Worm (Caenorhabditis elegans) whole organism, late embryonic: ENCODE measurements around the gene sel-1.

Source experiments
- C08G9.2 ChIP-seq: sonication (generic microtip); optimal IDR thresholded peaks from 2 replicates; lab custom pipeline; 2016; ENCODE audit warnings: mild to moderate bottlenecking, missing genetic modification characterization, moderate library complexity, missing compliant biosample characterization
- F13H6.1 ChIP-seq: sonication (generic microtip); optimal IDR thresholded peaks from 2 replicates; lab custom pipeline; 2016; ENCODE audit warnings: missing genetic modification characterization, missing compliant biosample characterization
- K09A11.1 ChIP-seq: sonication (generic microtip); optimal IDR thresholded peaks from 2 replicates; lab custom pipeline; 2017; ENCODE audit warnings: antibody characterized with exemption, mild to moderate bottlenecking, missing genetic modification characterization, missing compliant biosample characterization; ENCODE audit not compliant: insufficient read depth
- Y22D7AL.16 ChIP-seq: sonication (generic microtip); optimal IDR thresholded peaks from 2 replicates; lab custom pipeline; 2016; ENCODE audit warnings: missing genetic modification characterization, missing compliant biosample characterization
- ahr-1 ChIP-seq: sonication (generic microtip); optimal IDR thresholded peaks from 2 replicates; lab custom pipeline; 2016; ENCODE audit warnings: missing genetic modification characterization, missing compliant biosample characterization
- ama-1 ChIP-seq: fragments of 150-350 bp; optimal IDR thresholded peaks from 2 replicates; lab custom pipeline; 2014
- ceh-18 ChIP-seq: sonication (generic microtip); optimal IDR thresholded peaks from 2 replicates; lab custom pipeline; 2016; ENCODE audit warnings: missing genetic modification characterization, missing compliant biosample characterization
- ceh-19 ChIP-seq: fragments of 200-800 bp; sonication (Bioruptor generic); optimal IDR thresholded peaks from 2 replicates; lab custom pipeline; 2018; ENCODE audit warnings: mild to moderate bottlenecking, missing genetic modification characterization, missing compliant biosample characterization
- ceh-2 ChIP-seq: sonication (generic microtip); optimal IDR thresholded peaks from 2 replicates; lab custom pipeline; 2016; ENCODE audit warnings: missing genotype, missing genetic modification characterization, missing compliant biosample characterization
- ceh-22 ChIP-seq: sonication (generic microtip); optimal IDR thresholded peaks from 2 replicates; lab custom pipeline; 2017; ENCODE audit warnings: missing biosample characterization, missing genetic modification characterization
- ceh-31 ChIP-seq: sonication (generic microtip); optimal IDR thresholded peaks from 2 replicates; lab custom pipeline; 2016; ENCODE audit warnings: missing genetic modification characterization, missing compliant biosample characterization
- ceh-34 ChIP-seq: sonication (generic microtip); optimal IDR thresholded peaks from 2 replicates; lab custom pipeline; 2016; ENCODE audit warnings: mild to moderate bottlenecking, missing genetic modification characterization, missing compliant biosample characterization
- ceh-48 ChIP-seq: sonication (generic microtip); optimal IDR thresholded peaks from 2 replicates; lab custom pipeline; 2016; ENCODE audit warnings: missing genetic modification characterization, inconsistent platforms, missing compliant biosample characterization
- che-1 ChIP-seq: sonication (generic microtip); optimal IDR thresholded peaks from 2 replicates; lab custom pipeline; 2016; ENCODE audit warnings: mild to moderate bottlenecking, missing genetic modification characterization, missing compliant biosample characterization
- elt-4 ChIP-seq: sonication (generic microtip); optimal IDR thresholded peaks from 2 replicates; lab custom pipeline; 2016; ENCODE audit warnings: missing genetic modification characterization, missing compliant biosample characterization
- eyg-1 ChIP-seq: sonication (generic microtip); optimal IDR thresholded peaks from 2 replicates; lab custom pipeline; 2016; ENCODE audit warnings: missing genotype, missing genetic modification characterization, missing compliant biosample characterization
- fkh-6 ChIP-seq: sonication (generic microtip); optimal IDR thresholded peaks from 2 replicates; lab custom pipeline; 2016; ENCODE audit warnings: missing genetic modification characterization, missing compliant biosample characterization
- gmeb-2 ChIP-seq: sonication (generic microtip); optimal IDR thresholded peaks from 2 replicates; lab custom pipeline; 2016; ENCODE audit warnings: missing genetic modification characterization, inconsistent platforms, missing compliant biosample characterization
- hlh-13 ChIP-seq: fragments of 200-800 bp; sonication (Bioruptor generic); optimal IDR thresholded peaks from 2 replicates; lab custom pipeline; 2018; ENCODE audit warnings: mild to moderate bottlenecking, missing genetic modification characterization, missing compliant biosample characterization
- hlh-15 ChIP-seq: sonication (generic microtip); optimal IDR thresholded peaks from 2 replicates; lab custom pipeline; 2016; ENCODE audit warnings: missing genetic modification characterization, missing compliant biosample characterization
- hlh-30 ChIP-seq: sonication (generic microtip); optimal IDR thresholded peaks from 2 replicates; lab custom pipeline; 2017; ENCODE audit warnings: antibody characterized with exemption, missing genetic modification characterization, missing compliant biosample characterization; ENCODE audit not compliant: insufficient read depth
- lim-6 ChIP-seq: sonication (generic microtip); optimal IDR thresholded peaks from 2 replicates; lab custom pipeline; 2016; ENCODE audit warnings: missing genetic modification characterization, missing compliant biosample characterization
- nhr-232 ChIP-seq: sonication (generic microtip); optimal IDR thresholded peaks from 2 replicates; lab custom pipeline; 2016; ENCODE audit warnings: missing genetic modification characterization, missing compliant biosample characterization
- npax-4 ChIP-seq: sonication (generic microtip); optimal IDR thresholded peaks from 2 replicates; lab custom pipeline; 2016; ENCODE audit warnings: missing genetic modification characterization, missing compliant biosample characterization
- pha-4 ChIP-seq: fragments of 150-350 bp; optimal IDR thresholded peaks from 2 replicates; lab custom pipeline; 2018; ENCODE audit warnings: missing biosample characterization, missing genetic modification reagents, missing genetic modification characterization
- pqm-1 ChIP-seq: sonication (generic microtip); optimal IDR thresholded peaks from 2 replicates; lab custom pipeline; 2016; ENCODE audit warnings: missing genetic modification characterization, missing compliant biosample characterization
- ref-2 ChIP-seq: sonication (generic microtip); optimal IDR thresholded peaks from 2 replicates; lab custom pipeline; 2016; ENCODE audit warnings: missing genetic modification characterization, missing compliant biosample characterization
- rnt-1 ChIP-seq: sonication (generic microtip); optimal IDR thresholded peaks from 2 replicates; lab custom pipeline; 2016; ENCODE audit warnings: missing genetic modification characterization, missing compliant biosample characterization
- sdc-2 ChIP-seq: sonication (generic microtip); optimal IDR thresholded peaks from 2 replicates; lab custom pipeline; 2016; ENCODE audit warnings: missing genotype, missing genetic modification characterization, missing compliant biosample characterization
- sox-4 ChIP-seq: sonication (generic microtip); optimal IDR thresholded peaks from 2 replicates; lab custom pipeline; 2017; ENCODE audit warnings: mild to moderate bottlenecking, missing genetic modification characterization, inconsistent platforms, missing compliant biosample characterization
- syd-9 ChIP-seq: sonication (generic microtip); optimal IDR thresholded peaks from 2 replicates; lab custom pipeline; 2016; ENCODE audit warnings: mild to moderate bottlenecking, missing genetic modification characterization, moderate library complexity, missing compliant biosample characterization
- tbx-2 ChIP-seq: sonication (generic microtip); optimal IDR thresholded peaks from 2 replicates; lab custom pipeline; 2016; ENCODE audit warnings: missing genetic modification characterization, missing compliant biosample characterization
- tbx-7 ChIP-seq: sonication (generic microtip); optimal IDR thresholded peaks from 2 replicates; lab custom pipeline; 2016; ENCODE audit warnings: missing genotype, missing genetic modification characterization, missing compliant biosample characterization
- unc-3 ChIP-seq, 2 experiments: fragments of 200-800 bp in 1 of 2; sonication (Bioruptor generic) in 1 of 2; sonication (generic microtip) in 1 of 2; conservative IDR thresholded peaks in 1 of 2; optimal IDR thresholded peaks in 1 of 2; 2 replicates each; pipeline versions ENCODE4 v1.3.6 to Lab custom; 2016 to 2022; ENCODE audit warnings: missing compliant biosample characterization in 2 of 2, missing genetic modification characterization in 2 of 2, missing genetic modification reagents in 1 of 2
- unc-86 ChIP-seq: sonication (generic microtip); optimal IDR thresholded peaks from 2 replicates; lab custom pipeline; 2016; ENCODE audit warnings: missing genetic modification characterization, missing compliant biosample characterization
- zip-5 ChIP-seq: sonication (generic microtip); optimal IDR thresholded peaks from 2 replicates; lab custom pipeline; 2016; ENCODE audit warnings: missing genetic modification characterization, missing compliant biosample characterization
- ztf-16 ChIP-seq: sonication (generic microtip); optimal IDR thresholded peaks from 2 replicates; lab custom pipeline; 2017; ENCODE audit warnings: missing genetic modification characterization, missing compliant biosample characterization

Gene sel-1

DNA sequence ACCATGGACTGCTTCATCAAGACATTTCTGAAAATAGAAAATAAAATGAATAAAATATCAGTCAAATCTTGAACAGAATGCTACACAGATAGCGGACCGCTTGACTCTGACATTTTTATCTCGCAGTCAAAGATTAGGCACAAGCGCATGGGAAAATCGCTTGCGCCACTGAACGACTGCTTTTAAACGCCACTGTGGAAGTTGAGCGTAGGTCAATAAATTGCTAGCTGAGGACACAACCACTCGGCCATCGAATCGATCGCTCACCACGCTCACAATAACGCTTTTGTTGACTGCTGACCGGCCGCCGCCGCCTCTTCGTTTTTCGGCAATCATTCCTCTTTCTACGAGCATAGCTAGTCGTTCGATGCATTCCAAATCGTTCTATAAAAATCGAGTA is 36.3 kb downstream of the sel-1 start (continued):
- TF ChIP-seq unc-3 (GFP tag; conservative IDR thresholded peaks at IDR 0.05; lab: Robert Waterston, UW) (peak; percentile 38; the same call in 1 of the 2 replicates), unc-3 (tag; optimal IDR thresholded peaks at IDR 0.05; lab: Kevin White, UChicago) (peak; percentile 2), ceh-19 (GFP tag; lab: Kevin White, UChicago) (peak; percentile 54), ceh-31 (tag; lab: Kevin White, UChicago) (peak; percentile 54), ceh-48 (tag; lab: Kevin White, UChicago) (peak; percentile 66), hlh-13 (GFP tag; lab: Kevin White, UChicago) (peak; percentile 58), eyg-1 (tag; lab: Kevin White, UChicago) (peak; percentile 60), ama-1 (lab: Kevin White, UChicago) (no peak), hlh-15 (tag; lab: Kevin White, UChicago) (peak; percentile 33), pqm-1 (tag; lab: Kevin White, UChicago) (no peak), C08G9.2 (tag; lab: Kevin White, UChicago) (peak; percentile 67), unc-86 (tag; lab: Kevin White, UChicago) (peak; percentile 37), F13H6.1 (tag; lab: Kevin White, UChicago) (peak; percentile 29), rnt-1 (peak; percentile 64), tbx-2 (tag; lab: Kevin White, UChicago) (peak; percentile 55), gmeb-2 (tag; lab: Kevin White, UChicago) (peak; percentile 64), fkh-6 (peak; percentile 53), syd-9 (tag; lab: Kevin White, UChicago) (peak; percentile 63), nhr-232 (peak; percentile 51), tbx-7 (tag; lab: Kevin White, UChicago) (peak; percentile 38), hlh-30 (tag; lab: Kevin White, UChicago) (no peak), ztf-16 (tag; lab: Kevin White, UChicago) (peak; percentile 65), ceh-18 (tag; lab: Kevin White, UChicago) (peak; percentile 56), ref-2 (tag; lab: Kevin White, UChicago) (peak; percentile 70), sox-4 (tag; lab: Kevin White, UChicago) (peak; percentile 64), ahr-1 (tag; lab: Kevin White, UChicago) (no peak), pha-4 (tag; lab: Kevin White, UChicago) (no peak), sdc-2 (tag; lab: Kevin White, UChicago) (peak; percentile 28), ceh-34 (peak; percentile 78)

DNA sequence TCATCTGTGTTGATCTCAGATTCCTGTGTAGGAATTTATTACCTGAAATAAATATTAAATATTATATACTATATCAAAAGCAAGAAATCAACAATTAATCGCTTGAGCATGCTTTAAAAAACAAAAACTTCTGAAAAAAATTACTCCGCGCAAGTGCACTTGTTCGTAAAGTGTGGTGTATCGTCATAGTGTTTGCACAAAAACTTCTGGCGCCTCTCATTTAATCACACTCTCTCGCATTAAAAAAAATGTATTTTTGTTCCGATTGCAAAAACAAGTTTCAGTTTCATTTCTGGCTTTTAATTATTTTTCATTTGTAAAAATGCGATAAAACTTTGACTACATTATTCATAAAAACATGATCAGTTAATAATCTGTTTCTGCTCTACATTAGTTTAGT is 38.6 kb downstream of the sel-1 start, which contains the start of the genes C14C10.10 and ril-2:
C14C10.10 (minus strand) TSS at position 19 of the 400 bp plus-strand sequence.
ril-2 (minus strand) TSS at position 48 of the 400 bp plus-strand sequence.
- TF ChIP-seq ceh-2 (tag; lab: Kevin White, UChicago) (no peak), ceh-18 (tag; lab: Kevin White, UChicago) (no peak), ref-2 (tag; lab: Kevin White, UChicago) (no peak), zip-5 (tag; lab: Kevin White, UChicago) (no peak), pha-4 (tag; lab: Kevin White, UChicago) (no peak), elt-4 (tag; lab: Kevin White, UChicago) (no peak), Y22D7AL.16 (tag; lab: Kevin White, UChicago) (no peak), ceh-22 (tag; lab: Kevin White, UChicago) (no peak), che-1 (tag; lab: Kevin White, UChicago) (no peak), K09A11.1 (no peak), lim-6 (tag; lab: Kevin White, UChicago) (no peak), unc-86 (tag; lab: Kevin White, UChicago) (no peak), C08G9.2 (tag; lab: Kevin White, UChicago) (no peak), npax-4 (tag; lab: Kevin White, UChicago) (no peak), ahr-1 (tag; lab: Kevin White, UChicago) (no peak)
